Worm (Caenorhabditis elegans): ENCODE results near the gene sdpn-1.

sdpn-1 gene

ce11 chrX:8004845-8005244 lies 6.8 kb upstream of the sdpn-1 start:
- TF ChIP-seq blmp-1 (tag; optimal IDR thresholded peaks at IDR 0.05; ENCODE audit: insufficient read depth) (peak; percentile 63), snpc-4 (tag; optimal IDR thresholded peaks at IDR 0.05) (no peak), ztf-4 (tag; optimal IDR thresholded peaks at IDR 0.05) (no peak), sem-4 (tag; optimal IDR thresholded peaks at IDR 0.05) (no peak)

DNA sequence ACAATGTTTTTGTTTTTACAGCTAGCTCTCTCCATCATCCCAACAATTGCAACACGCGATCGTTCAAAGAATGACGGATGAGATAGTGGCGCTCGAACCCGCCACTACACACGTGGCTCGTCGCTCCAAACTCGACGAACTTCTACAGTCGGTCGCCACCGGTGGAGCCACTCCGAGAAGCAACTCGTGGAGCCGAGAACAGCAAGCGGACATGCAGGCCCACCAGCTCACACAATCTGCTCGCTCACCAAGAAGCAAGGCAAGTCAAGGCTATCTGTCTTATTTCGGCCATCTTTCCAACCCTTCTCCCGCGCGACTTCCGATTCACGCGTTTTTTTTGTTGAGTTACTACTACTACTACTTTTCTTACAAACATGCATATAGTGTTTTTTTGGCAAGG lies 5.6 kb upstream of the sdpn-1 start, which contains the start of the genes F45E1.1 and F45E1.2:
Gene F45E1.1 (plus strand): TSS at position 20 of the 400 bp plus-strand sequence.
Gene F45E1.2 (plus strand): TSS at position 71 of the 400 bp plus-strand sequence.
- TF ChIP-seq blmp-1 (tag; optimal IDR thresholded peaks at IDR 0.05; ENCODE audit: insufficient read depth) (no peak), ceh-16 (tag; optimal IDR thresholded peaks at IDR 0.05) (no peak), sem-4 (tag; optimal IDR thresholded peaks at IDR 0.05) (no peak), lin-11 (tag; optimal IDR thresholded peaks at IDR 0.05) (no peak)

DNA sequence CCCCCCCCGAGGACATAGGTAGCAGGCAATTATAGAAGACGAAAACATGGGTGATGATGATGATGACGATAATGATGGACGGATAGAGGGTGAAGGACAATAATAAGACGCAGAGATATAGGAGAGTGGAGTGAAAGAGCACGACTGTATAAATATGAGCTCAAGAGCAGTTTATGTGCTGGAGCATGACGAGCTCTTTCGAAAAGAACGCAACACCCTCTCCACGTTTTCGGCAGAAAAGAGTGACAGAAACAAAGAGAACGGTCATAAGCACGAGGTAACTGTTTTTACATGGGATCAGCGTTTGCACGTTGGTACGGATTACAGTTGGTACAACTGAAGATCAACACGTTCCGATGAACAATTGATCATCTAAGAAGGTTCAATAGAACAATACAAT lies 913 bp upstream of the sdpn-1 start:
- TF ChIP-seq elt-1 (tag; optimal IDR thresholded peaks at IDR 0.05) (no peak), R02D3.7 (tag; optimal IDR thresholded peaks at IDR 0.05) (no peak), C34F6.9 (tag; optimal IDR thresholded peaks at IDR 0.05) (no peak), lin-11 (tag; optimal IDR thresholded peaks at IDR 0.05) (no peak), nhr-23 (tag; optimal IDR thresholded peaks at IDR 0.05) (no peak), nhr-6 (tag; optimal IDR thresholded peaks at IDR 0.05) (no peak), lin-39 (tag; optimal IDR thresholded peaks at IDR 0.05) (no peak), nhr-10 (tag; optimal IDR thresholded peaks at IDR 0.05) (no peak), peb-1 (tag; optimal IDR thresholded peaks at IDR 0.05) (no peak), mdl-1 (tag; optimal IDR thresholded peaks at IDR 0.05) (no peak), mab-5 (tag; optimal IDR thresholded peaks at IDR 0.05) (no peak), skn-1 (tag; optimal IDR thresholded peaks at IDR 0.05) (no peak), nhr-129 (tag; optimal IDR thresholded peaks at IDR 0.05) (no peak)

- no peak for TF ChIP-seq elt-3 (tag; optimal IDR thresholded peaks at IDR 0.05)
- no peak for TF ChIP-seq F13H6.1 (tag; optimal IDR thresholded peaks at IDR 0.05)
- TF ChIP-seq ama-1 (optimal IDR thresholded peaks at IDR 0.05), result no peak
- TF ChIP-seq peb-1 (tag; optimal IDR thresholded peaks at IDR 0.05), result no peak
- TF ChIP-seq sem-4 (tag; optimal IDR thresholded peaks at IDR 0.05), result no peak
- no peak for TF ChIP-seq snpc-4 (tag; optimal IDR thresholded peaks at IDR 0.05)
- TF ChIP-seq mdl-1 (tag; optimal IDR thresholded peaks at IDR 0.05), result no peak
- no peak for TF ChIP-seq nhr-23 (tag; optimal IDR thresholded peaks at IDR 0.05)
- no peak for TF ChIP-seq nhr-21 (tag; optimal IDR thresholded peaks at IDR 0.05)
- no peak for TF ChIP-seq egl-27 (tag; optimal IDR thresholded peaks at IDR 0.05)
Observed at ce11 chrX:7994486-7994885, 3.5 kb downstream of the sdpn-1 start.

ce11 chrX:7992102-7992501 lies 5.9 kb downstream of the sdpn-1 start:
- TF ChIP-seq lin-13 (GFP tag; optimal IDR thresholded peaks at IDR 0.05), result no peak
- TF ChIP-seq nhr-11 (tag; optimal IDR thresholded peaks at IDR 0.05), result no peak
- no peak for TF ChIP-seq ZK546.5 (tag; optimal IDR thresholded peaks at IDR 0.05)
- TF ChIP-seq ceh-82 (tag; optimal IDR thresholded peaks at IDR 0.05), result no peak
- TF ChIP-seq lin-39 (tag; optimal IDR thresholded peaks at IDR 0.05), result no peak
- no peak for TF ChIP-seq lin-11 (tag; optimal IDR thresholded peaks at IDR 0.05)
- no peak for TF ChIP-seq mbf-1 (tag; optimal IDR thresholded peaks at IDR 0.05)
- no peak for TF ChIP-seq zag-1 (tag; optimal IDR thresholded peaks at IDR 0.05)
- no peak for TF ChIP-seq unc-55 (GFP tag; optimal IDR thresholded peaks at IDR 0.05)
- TF ChIP-seq nhr-10 (tag; optimal IDR thresholded peaks at IDR 0.05), result no peak
- no peak for TF ChIP-seq dmd-4 (tag; optimal IDR thresholded peaks at IDR 0.05)
- TF ChIP-seq sma-9 (GFP tag; optimal IDR thresholded peaks at IDR 0.05), result no peak
- no peak for TF ChIP-seq sma-9 (tag; optimal IDR thresholded peaks at IDR 0.05)
- TF ChIP-seq nhr-12 (tag; optimal IDR thresholded peaks at IDR 0.05), result no peak
- TF ChIP-seq mdl-1 (tag; optimal IDR thresholded peaks at IDR 0.05), result no peak

ce11 chrX:7990282-7990681 lies 7.7 kb downstream of the sdpn-1 start:
- no peak for TF ChIP-seq lin-39 (tag; optimal IDR thresholded peaks at IDR 0.05)
- TF ChIP-seq blmp-1 (tag; optimal IDR thresholded peaks at IDR 0.05; ENCODE audit: insufficient read depth), result peak; percentile 85
- no peak for TF ChIP-seq ZK546.5 (tag; optimal IDR thresholded peaks at IDR 0.05)
- no peak for TF ChIP-seq aly-2 (tag; optimal IDR thresholded peaks at IDR 0.05)
- no peak for TF ChIP-seq ztf-1 (GFP tag; conservative IDR thresholded peaks at IDR 0.05)
- TF ChIP-seq F13H6.1 (tag; optimal IDR thresholded peaks at IDR 0.05), result no peak
- no peak for TF ChIP-seq fos-1 (tag; optimal IDR thresholded peaks at IDR 0.05)
- peak; percentile 23 for TF ChIP-seq sma-9 (GFP tag; optimal IDR thresholded peaks at IDR 0.05)
- TF ChIP-seq sma-9 (tag; optimal IDR thresholded peaks at IDR 0.05), result no peak
- TF ChIP-seq ceh-82 (tag; optimal IDR thresholded peaks at IDR 0.05), result no peak
- peak; percentile 31 for TF ChIP-seq sem-4 (tag; optimal IDR thresholded peaks at IDR 0.05)
- no peak for TF ChIP-seq unc-62 (GFP tag; optimal IDR thresholded peaks at IDR 0.05)
- TF ChIP-seq sma-3 (GFP tag; optimal IDR thresholded peaks at IDR 0.05), result peak; percentile 53
- peak; percentile 81 for TF ChIP-seq egl-27 (tag; optimal IDR thresholded peaks at IDR 0.05)
- TF ChIP-seq nhr-21 (tag; optimal IDR thresholded peaks at IDR 0.05), result peak; percentile 39
- TF ChIP-seq ztf-4 (tag; optimal IDR thresholded peaks at IDR 0.05), result no peak
- TF ChIP-seq ceh-16 (tag; optimal IDR thresholded peaks at IDR 0.05), result no peak
